Worm (Caenorhabditis elegans): Measurements from ENCODE around the gene srh-185.
"Not testable (repeated sequence)": the region's sequence is repeated elsewhere in the genome, so short reads cannot be mapped to it uniquely, and the experiment has no call there.

Gene srh-185

DNA sequence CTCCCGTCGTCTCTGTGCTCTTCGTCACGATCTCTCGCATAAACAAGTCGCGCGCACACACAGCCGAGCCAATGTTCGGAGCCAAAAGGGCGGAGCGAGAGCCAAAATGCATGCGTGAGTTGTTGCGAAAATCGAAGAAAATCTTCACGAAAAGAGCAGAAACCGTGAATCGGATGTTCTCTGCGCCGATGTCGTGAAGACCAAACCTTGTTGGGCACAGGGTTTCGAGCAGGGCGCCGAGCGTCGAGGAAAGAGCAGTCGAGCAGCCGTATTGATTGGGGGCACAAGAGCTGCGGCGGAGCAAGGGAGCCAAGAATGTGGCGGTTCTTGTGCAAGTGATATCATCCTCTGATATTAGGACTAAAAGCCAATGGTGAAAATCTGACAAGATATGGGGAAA lies 19.7 kb upstream of the srh-185 start:
- TF ChIP-seq unc-62 (GFP tag; optimal IDR thresholded peaks at IDR 0.05), result no peak
- TF ChIP-seq lin-13 (tag; optimal IDR thresholded peaks at IDR 0.05), result no peak
- no peak for TF ChIP-seq ceh-83 (GFP tag; optimal IDR thresholded peaks at IDR 0.05)
- TF ChIP-seq M03D4.4 (tag; optimal IDR thresholded peaks at IDR 0.05), result no peak
- TF ChIP-seq snpc-4 (tag; optimal IDR thresholded peaks at IDR 0.05), result no peak

DNA sequence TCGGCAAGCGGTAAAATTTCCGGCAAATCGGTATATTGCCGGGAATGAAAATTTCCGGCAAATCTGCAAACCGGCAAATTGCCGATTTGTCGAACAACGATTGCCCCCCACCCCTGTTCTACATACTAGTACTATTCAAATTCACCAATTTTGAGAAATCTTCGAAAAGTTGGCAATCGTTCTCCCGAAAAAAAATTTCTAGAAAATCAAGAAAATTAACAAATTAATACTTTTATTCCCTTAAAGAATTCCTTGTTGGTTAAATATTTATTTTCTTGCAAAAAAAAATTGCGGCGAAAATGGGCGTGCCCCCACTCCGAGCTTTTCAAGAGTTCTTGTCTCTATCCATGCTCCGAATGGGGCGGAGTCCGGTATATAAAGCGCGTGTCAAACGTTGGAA lies 11.8 kb upstream of the srh-185 start, which contains the start of gene C50H11.8:
C50H11.8 (plus strand) TSS at position 301 of the 400 bp plus-strand sequence.
- TF ChIP-seq cnd-1 (tag; optimal IDR thresholded peaks at IDR 0.05) (no peak), ceh-83 (GFP tag; optimal IDR thresholded peaks at IDR 0.05) (no peak), ces-1 (GFP tag; optimal IDR thresholded peaks at IDR 0.05) (no peak), sptf-1 (tag; optimal IDR thresholded peaks at IDR 0.05) (no peak), blmp-1 (tag; optimal IDR thresholded peaks at IDR 0.05) (no peak), lsy-2 (tag; optimal IDR thresholded peaks at IDR 0.05) (no peak), hlh-1 (tag; optimal IDR thresholded peaks at IDR 0.05) (no peak), zip-8 (tag; optimal IDR thresholded peaks at IDR 0.05) (no peak), mep-1 (tag; optimal IDR thresholded peaks at IDR 0.05) (no peak), mls-2 (tag; optimal IDR thresholded peaks at IDR 0.05) (no peak), flh-1 (GFP tag; optimal IDR thresholded peaks at IDR 0.05) (no peak), drap-1 (GFP tag; optimal IDR thresholded peaks at IDR 0.05) (no peak), snpc-4 (tag; optimal IDR thresholded peaks at IDR 0.05) (no peak), nhr-28 (tag; optimal IDR thresholded peaks at IDR 0.05) (no peak), ham-2 (GFP tag; optimal IDR thresholded peaks at IDR 0.05) (no peak), ceh-39 (tag; optimal IDR thresholded peaks at IDR 0.05) (no peak), ztf-11 (tag; optimal IDR thresholded peaks at IDR 0.05) (no peak)

DNA sequence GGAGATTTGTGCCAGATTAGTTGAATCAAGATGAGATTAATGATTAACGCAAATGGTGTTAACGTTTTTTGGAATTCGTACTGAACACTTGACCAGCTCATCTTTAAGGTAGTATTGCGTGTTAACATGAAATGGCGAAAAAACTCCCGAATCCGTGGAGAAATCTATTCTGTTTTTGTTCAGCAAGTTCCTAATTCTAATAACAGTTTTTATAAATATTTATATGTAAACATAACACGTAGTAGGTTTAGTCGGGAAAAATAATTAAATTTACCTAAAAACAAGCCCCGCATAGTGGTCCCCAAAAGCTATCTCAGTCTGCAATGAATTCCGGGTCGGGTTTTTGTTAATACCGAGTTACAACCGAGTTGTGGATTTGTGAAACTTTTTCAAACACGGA lies 7.0 kb upstream of the srh-185 start, which contains the start of gene str-244:
str-244 (minus strand) TSS at position 101 of the 400 bp plus-strand sequence.
- TF ChIP-seq mep-1 (tag; optimal IDR thresholded peaks at IDR 0.05), result no peak
- no peak for TF ChIP-seq elt-3 (tag; optimal IDR thresholded peaks at IDR 0.05)
- TF ChIP-seq cnd-1 (tag; optimal IDR thresholded peaks at IDR 0.05), result no peak
- TF ChIP-seq lsy-2 (tag; optimal IDR thresholded peaks at IDR 0.05), result no peak
- TF ChIP-seq zip-8 (tag; optimal IDR thresholded peaks at IDR 0.05), result no peak
- TF ChIP-seq ceh-83 (GFP tag; optimal IDR thresholded peaks at IDR 0.05), result no peak
- no peak for TF ChIP-seq unc-62 (GFP tag; optimal IDR thresholded peaks at IDR 0.05)
- TF ChIP-seq elt-1 (tag; optimal IDR thresholded peaks at IDR 0.05; ENCODE audit: borderline replicate concordance, insufficient read depth), result no peak
- no peak for TF ChIP-seq bed-3 (GFP tag; optimal IDR thresholded peaks at IDR 0.05)
- no peak for TF ChIP-seq tbx-8 (GFP tag; optimal IDR thresholded peaks at IDR 0.05)

DNA sequence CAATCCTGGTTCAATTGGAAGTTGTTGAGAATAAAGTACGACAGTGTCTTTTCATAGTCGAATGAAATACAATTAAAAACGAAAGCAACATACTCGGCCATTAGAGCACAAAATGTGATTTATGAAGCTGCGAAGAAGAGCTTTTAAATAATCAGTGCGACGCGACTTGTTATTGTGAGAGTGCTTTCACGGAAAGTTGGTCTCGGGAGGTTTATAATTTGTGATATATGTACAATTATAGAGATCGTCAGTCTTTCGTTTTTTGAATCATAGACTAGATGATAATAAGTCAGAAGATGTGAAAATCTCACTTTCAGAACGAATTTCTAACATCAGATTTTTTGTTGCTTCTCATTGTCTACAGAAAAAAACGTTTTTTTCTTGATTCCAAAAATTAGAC lies 4.0 kb upstream of the srh-185 start, which contains the start of gene srt-15:
srt-15 (minus strand) TSS at position 101 of the 400 bp plus-strand sequence.
- TF ChIP-seq mab-5 (tag; optimal IDR thresholded peaks at IDR 0.05) (no peak), nhr-237 (tag; optimal IDR thresholded peaks at IDR 0.05) (no peak), flh-1 (GFP tag; optimal IDR thresholded peaks at IDR 0.05) (no peak), hlh-1 (tag; optimal IDR thresholded peaks at IDR 0.05) (no peak), nhr-76 (tag; optimal IDR thresholded peaks at IDR 0.05) (no peak), nhr-2 (tag; optimal IDR thresholded peaks at IDR 0.05) (no peak), mep-1 (tag; optimal IDR thresholded peaks at IDR 0.05) (no peak), sptf-1 (tag; optimal IDR thresholded peaks at IDR 0.05) (no peak), elt-3 (tag; optimal IDR thresholded peaks at IDR 0.05) (no peak), unc-62 (GFP tag; optimal IDR thresholded peaks at IDR 0.05) (no peak), tbx-8 (GFP tag; optimal IDR thresholded peaks at IDR 0.05) (no peak), unc-39 (tag; optimal IDR thresholded peaks at IDR 0.05) (no peak), snpc-4 (tag; optimal IDR thresholded peaks at IDR 0.05) (no peak), ceh-43 (GFP tag; optimal IDR thresholded peaks at IDR 0.05) (no peak), drap-1 (GFP tag; optimal IDR thresholded peaks at IDR 0.05) (no peak), ceh-39 (tag; optimal IDR thresholded peaks at IDR 0.05) (no peak), nhr-28 (tag; optimal IDR thresholded peaks at IDR 0.05) (no peak), lin-13 (tag; optimal IDR thresholded peaks at IDR 0.05) (no peak), blmp-1 (tag; optimal IDR thresholded peaks at IDR 0.05) (no peak), elt-1 (tag; optimal IDR thresholded peaks at IDR 0.05; ENCODE audit: borderline replicate concordance, insufficient read depth) (no peak)

DNA sequence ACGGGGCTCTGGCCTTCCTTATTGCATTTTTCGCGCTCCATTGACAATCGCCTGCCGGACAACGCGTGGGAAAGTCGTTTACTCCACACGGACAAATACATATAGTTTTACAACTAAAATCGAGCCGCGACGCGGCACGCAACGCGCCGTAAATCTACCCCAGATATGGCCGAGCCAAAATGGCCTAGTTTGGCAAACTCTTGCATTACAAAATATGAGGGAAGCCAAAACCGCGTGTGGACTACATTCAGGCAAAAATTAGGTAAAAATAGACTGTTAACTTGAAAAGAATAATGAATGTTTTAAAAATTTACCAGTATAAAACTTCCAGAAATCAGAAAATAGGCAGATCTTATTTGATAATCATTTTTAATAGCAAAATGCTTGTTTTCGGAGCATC lies 1.6 kb upstream of the srh-185 start, which contains the start of gene srt-16:
srt-16 (minus strand) TSS at position 101 of the 400 bp plus-strand sequence.
- TF ChIP-seq zip-8, blmp-1, M03D4.4 (tag; optimal IDR thresholded peaks at IDR 0.05): not testable (repeated sequence)
